Fruit fly (Drosophila melanogaster): ENCODE measurements around the gene CG44215.

The CG44215 gene

DNA sequence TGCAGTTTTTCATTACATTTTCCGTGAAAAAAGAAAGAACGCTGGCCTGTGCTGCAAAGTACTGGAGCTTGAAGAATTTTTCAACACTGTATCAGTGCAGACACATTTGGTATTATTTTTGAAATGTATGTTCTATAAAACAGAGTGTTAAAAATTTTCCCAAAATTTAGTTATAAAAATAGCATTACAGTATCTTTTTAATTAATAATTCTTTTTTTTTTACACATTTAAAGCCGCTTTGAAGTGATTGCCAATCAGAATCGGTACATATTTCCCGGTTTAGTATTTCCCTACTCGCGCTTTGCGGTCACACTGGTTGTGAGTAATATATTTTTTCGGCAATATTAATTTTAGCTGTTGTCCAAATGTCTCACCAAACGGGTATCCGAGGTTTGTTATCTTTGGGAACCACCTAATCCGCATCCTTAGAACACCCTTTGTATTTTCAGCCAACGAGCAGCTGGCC is 31.9 kb downstream of the CG44215 start, which contains the start of the genes Abi and twf (continued):
- no peak for TF ChIP-seq gsb (GFP tag; IDR thresholded peaks at IDR 0.05)
- TF ChIP-seq CrebB (tag; optimal IDR thresholded peaks at IDR 0.05): peak; percentile 8
- peak; percentile 58 for TF ChIP-seq Fer1 (GFP tag; optimal IDR thresholded peaks at IDR 0.05)
- no peak; the same call in 2 of the 3 replicates for TF ChIP-seq B-H1 (GFP tag; IDR thresholded peaks at IDR 0.05)
- TF ChIP-seq CG9215 (GFP tag; IDR thresholded peaks at IDR 0.05): peak; percentile 71
- TF ChIP-seq hkb (optimal IDR thresholded peaks at IDR 0.05): peak; percentile 76
- peak; percentile 63 for TF ChIP-seq hkb (GFP tag; IDR thresholded peaks at IDR 0.05)
- TF ChIP-seq pzg (GFP tag; optimal IDR thresholded peaks at IDR 0.05): peak; percentile 52
- peak; percentile 41 for TF ChIP-seq ttk (GFP tag; IDR thresholded peaks at IDR 0.05)
- no peak; the same call in 2 of the 3 replicates for TF ChIP-seq croc (GFP tag; conservative IDR thresholded peaks at IDR 0.05)
- TF ChIP-seq Lim3 (GFP tag; IDR thresholded peaks at IDR 0.05): no peak
- TF ChIP-seq Atf3 (GFP tag; optimal IDR thresholded peaks at IDR 0.05): peak; percentile 43
- peak; percentile 59 for TF ChIP-seq bcd (GFP tag; optimal IDR thresholded peaks at IDR 0.05)
- TF ChIP-seq tap (tag; optimal IDR thresholded peaks at IDR 0.05): peak; percentile 13
- TF ChIP-seq onecut (GFP tag; IDR thresholded peaks at IDR 0.05): no peak
- TF ChIP-seq E2f2 (GFP tag; IDR thresholded peaks at IDR 0.05): peak; percentile 54
- peak; percentile 79 for TF ChIP-seq MBD-R2 (GFP tag; IDR thresholded peaks at IDR 0.05)
- peak; percentile 52; the same call in 1 of the 2 replicates for TF ChIP-seq CG4404 (GFP tag; IDR thresholded peaks at IDR 0.05)
- peak; percentile 6 for TF ChIP-seq exex (tag; optimal IDR thresholded peaks at IDR 0.05)
- no peak for TF ChIP-seq CG12219 (GFP tag; optimal IDR thresholded peaks at IDR 0.05)
- no peak for TF ChIP-seq CG11398 (GFP tag; optimal IDR thresholded peaks at IDR 0.05)
- no peak for TF ChIP-seq Hey (tag; optimal IDR thresholded peaks at IDR 0.05)
- TF ChIP-seq CG12769 (tag; optimal IDR thresholded peaks at IDR 0.05): no peak
- TF ChIP-seq CG6272 (GFP tag; IDR thresholded peaks at IDR 0.05): peak; percentile 47; the same call in 1 of the 2 replicates
- peak; percentile 23 for TF ChIP-seq vfl (GFP tag; optimal IDR thresholded peaks at IDR 0.05)
- no peak for TF ChIP-seq CG4707 (GFP tag; optimal IDR thresholded peaks at IDR 0.05)
- TF ChIP-seq jumu (GFP tag; optimal IDR thresholded peaks at IDR 0.05): peak; percentile 51
- peak; percentile 45 for TF ChIP-seq HLH3B (GFP tag; IDR thresholded peaks at IDR 0.05)
- no peak for TF ChIP-seq CG5953 (GFP tag; IDR thresholded peaks at IDR 0.05)
- peak; percentile 3 for TF ChIP-seq CG8281 (tag; optimal IDR thresholded peaks at IDR 0.05)
- TF ChIP-seq CG31224 (GFP tag; IDR thresholded peaks at IDR 0.05): peak; percentile 33; the same call in 1 of the 2 replicates
- no peak for TF ChIP-seq gt (GFP tag; IDR thresholded peaks at IDR 0.05)
- TF ChIP-seq Gsc (GFP tag; IDR thresholded peaks at IDR 0.05): no peak
- TF ChIP-seq gem (tag; optimal IDR thresholded peaks at IDR 0.05): peak; percentile 81
- TF ChIP-seq CG13624 (GFP tag; optimal IDR thresholded peaks at IDR 0.05): peak; percentile 39
- peak; percentile 59 for TF ChIP-seq CG15601 (tag; optimal IDR thresholded peaks at IDR 0.05)
- TF ChIP-seq org-1 (GFP tag; optimal IDR thresholded peaks at IDR 0.05): no peak
- TF ChIP-seq inv (GFP tag; IDR thresholded peaks at IDR 0.05; ENCODE audit: partially characterized antibody): no peak
- TF ChIP-seq Hsf (GFP tag; optimal IDR thresholded peaks at IDR 0.05): peak; percentile 78
- peak; percentile 5 for TF ChIP-seq Deaf1 (tag; optimal IDR thresholded peaks at IDR 0.05)
- TF ChIP-seq GATAe (GFP tag; conservative IDR thresholded peaks at IDR 0.05): no peak
- peak; percentile 81 for TF ChIP-seq vvl (GFP tag; IDR thresholded peaks at IDR 0.05)
- TF ChIP-seq odd (GFP tag; optimal IDR thresholded peaks at IDR 0.05): no peak
- TF ChIP-seq CG15514 (GFP tag; optimal IDR thresholded peaks at IDR 0.05): peak; percentile 62
- no peak for TF ChIP-seq unc-4 (GFP tag; IDR thresholded peaks at IDR 0.05; ENCODE audit: partially characterized antibody)
- TF ChIP-seq Trl (optimal IDR thresholded peaks at IDR 0.05): no peak
- TF ChIP-seq Trl (GFP tag; optimal IDR thresholded peaks at IDR 0.05): peak; percentile 27
- no peak for TF ChIP-seq Tbp (GFP tag; optimal IDR thresholded peaks at IDR 0.05)
- TF ChIP-seq CG10274 (GFP tag; optimal IDR thresholded peaks at IDR 0.05): no peak
- peak; percentile 22 to 63 for TF ChIP-seq chif (GFP tag; optimal IDR thresholded peaks at IDR 0.05)
- peak; percentile 24 for TF ChIP-seq MESR4 (GFP tag; optimal IDR thresholded peaks at IDR 0.05)
- peak; percentile 75 to 80 for TF ChIP-seq dpn (GFP tag; optimal IDR thresholded peaks at IDR 0.05)

Data from whole organism, embryonic.